Fruit fly (Drosophila melanogaster): ENCODE data around the gene CG7720.

The CG7720 gene

DNA sequence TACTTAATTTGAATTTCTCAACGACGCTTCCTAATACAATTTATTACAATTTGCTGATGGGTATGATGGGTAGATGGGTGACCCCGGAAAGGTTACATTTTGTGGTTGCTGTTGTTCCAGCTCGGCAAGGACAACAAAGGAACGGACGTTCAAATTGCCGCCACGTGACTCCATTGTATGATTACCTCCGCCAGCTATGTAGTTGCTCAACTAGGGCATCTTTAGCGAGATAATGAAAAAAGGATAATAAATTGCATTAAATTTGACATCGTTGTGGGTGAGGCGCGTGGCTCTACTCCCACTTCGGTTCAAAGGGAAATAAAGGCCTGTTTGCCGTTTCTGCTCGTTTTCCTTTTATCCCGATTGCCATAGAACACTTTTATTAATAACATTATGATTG lies 73.6 kb downstream of the CG7720 start:
- no peak for TF ChIP-seq OdsH (GFP tag; optimal IDR thresholded peaks at IDR 0.05)
- no peak for TF ChIP-seq Dif (GFP tag; optimal IDR thresholded peaks at IDR 0.05; ENCODE audit: partially characterized antibody)
- no peak for TF ChIP-seq dl (GFP tag; optimal IDR thresholded peaks at IDR 0.05; ENCODE audit: insufficient read depth in 1 of 2, partially characterized antibody in 2 of 2)
- no peak for TF ChIP-seq dsf (GFP tag; optimal IDR thresholded peaks at IDR 0.05; ENCODE audit: borderline replicate concordance)
- TF ChIP-seq CrebA (GFP tag; optimal IDR thresholded peaks at IDR 0.05; ENCODE audit: borderline replicate concordance): no peak
- TF ChIP-seq jim (GFP tag; optimal IDR thresholded peaks at IDR 0.05): no peak
- no peak for TF ChIP-seq dmrt93B (GFP tag; optimal IDR thresholded peaks at IDR 0.05)
- TF ChIP-seq Sp1 (GFP tag; optimal IDR thresholded peaks at IDR 0.05): no peak
- TF ChIP-seq pan (optimal IDR thresholded peaks at IDR 0.05): no peak
- TF ChIP-seq ey (GFP tag; optimal IDR thresholded peaks at IDR 0.05): no peak
- TF ChIP-seq HLH106 (tag; optimal IDR thresholded peaks at IDR 0.05): no peak
- no peak for TF ChIP-seq Hnf4 (GFP tag; optimal IDR thresholded peaks at IDR 0.05)
- no peak for TF ChIP-seq woc (GFP tag; optimal IDR thresholded peaks at IDR 0.05)
- TF ChIP-seq h (GFP tag; optimal IDR thresholded peaks at IDR 0.05): no peak
- no peak for TF ChIP-seq brk (GFP tag; optimal IDR thresholded peaks at IDR 0.05)
- no peak for TF ChIP-seq Mio (GFP tag; optimal IDR thresholded peaks at IDR 0.05)

DNA sequence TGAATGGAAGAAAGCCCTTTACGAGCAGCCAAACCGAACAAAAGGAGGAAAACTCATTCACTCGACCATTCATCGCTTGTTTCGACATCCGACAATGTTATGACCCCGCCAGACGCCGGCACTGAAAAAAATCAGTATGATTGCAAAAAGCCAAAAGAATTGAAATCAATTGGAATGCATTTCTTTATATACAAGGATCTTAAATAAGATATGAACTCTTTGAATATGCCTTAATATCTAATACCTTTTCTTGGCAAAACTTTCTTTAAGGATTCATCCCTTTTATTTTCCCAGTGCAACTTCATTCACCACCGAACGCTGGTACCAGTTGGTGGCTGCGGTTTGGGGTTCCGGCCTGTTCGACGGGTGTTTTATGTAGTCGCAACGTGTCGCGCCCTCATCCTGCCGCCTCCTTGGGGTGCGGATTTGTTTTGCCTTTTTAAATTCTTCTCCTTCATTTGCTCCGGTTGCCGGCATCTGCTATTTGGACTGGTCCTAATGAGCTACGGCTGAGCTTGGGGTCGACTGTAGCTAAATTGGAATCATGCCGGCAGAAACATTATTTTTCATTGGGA lies 75.1 kb downstream of the CG7720 start:
- TF ChIP-seq Jra (GFP tag; optimal IDR thresholded peaks at IDR 0.05) (peak; percentile 54), Dfd (GFP tag; optimal IDR thresholded peaks at IDR 0.05) (no peak), brk (GFP tag; optimal IDR thresholded peaks at IDR 0.05) (peak; percentile 49), psq (GFP tag; optimal IDR thresholded peaks at IDR 0.05) (peak; percentile 59), CG9705 (GFP tag; optimal IDR thresholded peaks at IDR 0.05) (peak; percentile 59), lola (GFP tag; optimal IDR thresholded peaks at IDR 0.05) (no peak), dmrt93B (GFP tag; optimal IDR thresholded peaks at IDR 0.05) (peak; percentile 39), jim (GFP tag; optimal IDR thresholded peaks at IDR 0.05) (no peak), N (GFP tag; optimal IDR thresholded peaks at IDR 0.05) (no peak), Mio (GFP tag; optimal IDR thresholded peaks at IDR 0.05) (no peak), Dif (GFP tag; optimal IDR thresholded peaks at IDR 0.05; ENCODE audit: partially characterized antibody) (no peak), CrebA (GFP tag; optimal IDR thresholded peaks at IDR 0.05; ENCODE audit: borderline replicate concordance) (peak; percentile 11), HLH106 (tag; optimal IDR thresholded peaks at IDR 0.05) (peak; percentile 83), Myc (optimal IDR thresholded peaks at IDR 0.05) (no peak), tai (GFP tag; optimal IDR thresholded peaks at IDR 0.05) (no peak), sv (GFP tag; optimal IDR thresholded peaks at IDR 0.05) (peak; percentile 80), Hr83 (GFP tag; optimal IDR thresholded peaks at IDR 0.05; ENCODE audit: poor library complexity, severe bottlenecking) (no peak), Sp1 (GFP tag; optimal IDR thresholded peaks at IDR 0.05) (peak; percentile 82), Rel (GFP tag; optimal IDR thresholded peaks at IDR 0.05) (no peak), Rel (tag; optimal IDR thresholded peaks at IDR 0.05) (peak; percentile 57), dsf (GFP tag; optimal IDR thresholded peaks at IDR 0.05; ENCODE audit: borderline replicate concordance) (no peak), h (GFP tag; optimal IDR thresholded peaks at IDR 0.05) (peak; percentile 81), usp (GFP tag; optimal IDR thresholded peaks at IDR 0.05) (no peak), dl (GFP tag; optimal IDR thresholded peaks at IDR 0.05; ENCODE audit: insufficient read depth in 1 of 2, partially characterized antibody in 2 of 2) (no peak), Hnf4 (GFP tag; optimal IDR thresholded peaks at IDR 0.05) (peak; percentile 61), woc (GFP tag; optimal IDR thresholded peaks at IDR 0.05) (peak; percentile 62), Vsx2 (GFP tag; optimal IDR thresholded peaks at IDR 0.05; ENCODE audit: partially characterized antibody) (no peak), CG32264 (GFP tag; optimal IDR thresholded peaks at IDR 0.05) (no peak), Hr78 (GFP tag; optimal IDR thresholded peaks at IDR 0.05) (no peak), sage (GFP tag; optimal IDR thresholded peaks at IDR 0.05) (peak; percentile 22), fru (GFP tag; optimal IDR thresholded peaks at IDR 0.05) (peak; percentile 84), br (GFP tag; optimal IDR thresholded peaks at IDR 0.05) (peak; percentile 71), rgr (GFP tag; optimal IDR thresholded peaks at IDR 0.05) (peak; percentile 74), foxo (GFP tag; optimal IDR thresholded peaks at IDR 0.05) (peak in 1 of 2 experiments; percentile 82), OdsH (GFP tag; optimal IDR thresholded peaks at IDR 0.05) (peak; percentile 74), GATAd (GFP tag; optimal IDR thresholded peaks at IDR 0.05) (no peak), ey (GFP tag; optimal IDR thresholded peaks at IDR 0.05) (peak; percentile 82), pan (optimal IDR thresholded peaks at IDR 0.05) (no peak), Abd-B (GFP tag; optimal IDR thresholded peaks at IDR 0.05) (no peak)
